Worm (Caenorhabditis elegans) whole organism, midembryonic: Measurements from ENCODE around the gene F55B12.2.

Experiments
- T22C8.4 ChIP-seq: fragments of 200-800 bp; sonication (Bioruptor generic); IDR thresholded peaks from 2 replicates; pipeline ENCODE4 v1.3.6; 2022; ENCODE audit warnings: missing genetic modification characterization, missing compliant biosample characterization
- cog-1 ChIP-seq: sonication (generic microtip); optimal IDR thresholded peaks from 2 replicates; lab custom pipeline; 2016; ENCODE audit warnings: missing genetic modification characterization, missing compliant biosample characterization
- flt-1 ChIP-seq: fragments of 200-800 bp; sonication (Bioruptor generic); IDR thresholded peaks from 2 replicates; pipeline ENCODE4 v1.3.6; 2022; ENCODE audit warnings: missing genetic modification characterization, missing compliant biosample characterization
- klf-2 ChIP-seq: fragments of 200-800 bp; sonication (Bioruptor generic); conservative IDR thresholded peaks from 2 replicates; pipeline ENCODE4 v1.3.6; 2022; ENCODE audit warnings: missing genetic modification reagents, missing genetic modification characterization, missing compliant biosample characterization
- med-1 ChIP-seq: sonication (generic microtip); optimal IDR thresholded peaks from 2 replicates; lab custom pipeline; 2017; ENCODE audit warnings: missing genetic modification characterization, mild to moderate bottlenecking, missing compliant biosample characterization, antibody characterized with exemption, missing genetic modification reagents; ENCODE audit not compliant: insufficient read depth
- ref-1 ChIP-seq: fragments of 200-800 bp; sonication (Bioruptor generic); conservative IDR thresholded peaks from 2 replicates; pipeline ENCODE4 v1.3.6; 2022; ENCODE audit warnings: missing genetic modification reagents, missing genetic modification characterization, missing compliant biosample characterization
- tab-1 ChIP-seq: fragments of 200-800 bp; sonication (Bioruptor generic); IDR thresholded peaks from 2 replicates; pipeline ENCODE4 v1.3.6; 2022; ENCODE audit warnings: missing genetic modification characterization, missing compliant biosample characterization
- ztf-23 ChIP-seq: fragments of 200-800 bp; sonication (Bioruptor generic); IDR thresholded peaks from 2 replicates; pipeline ENCODE4 v1.3.6; 2022; ENCODE audit warnings: missing genetic modification reagents, missing genetic modification characterization, missing compliant biosample characterization
- ztf-29 ChIP-seq: fragments of 200-800 bp; sonication (Bioruptor generic); IDR thresholded peaks from 2 replicates; pipeline ENCODE4 v1.3.6; 2022; ENCODE audit warnings: missing genetic modification reagents, missing genetic modification characterization, missing compliant biosample characterization

The F55B12.2 gene

DNA sequence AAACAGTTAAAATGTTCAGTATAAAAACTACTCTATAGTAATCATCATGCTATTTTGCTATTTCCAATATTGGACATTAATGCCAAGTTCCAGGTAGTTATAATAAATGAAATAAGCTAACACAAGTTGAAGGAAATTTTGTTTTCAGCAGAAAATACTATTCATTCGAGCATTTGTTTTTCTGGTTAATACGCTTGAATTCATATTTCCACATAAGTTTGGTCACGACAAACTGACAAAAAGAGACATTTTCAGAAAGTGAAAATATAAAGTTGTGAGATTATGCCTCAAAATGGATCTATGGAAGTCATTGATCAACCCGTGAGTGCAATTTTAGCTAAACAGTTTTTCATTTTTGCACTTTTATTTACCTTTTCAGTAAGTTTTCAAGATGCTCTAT lies 28.4 kb upstream of the F55B12.2 start, which contains the start of gene srx-131:
srx-131 (plus strand) TSS at position 301 of the 400 bp plus-strand sequence.
- TF ChIP-seq klf-2 (GFP tag; lab: Robert Waterston, UW) = no peak

- no peak for TF ChIP-seq flt-1 (GFP tag; lab: Robert Waterston, UW)
- no peak for TF ChIP-seq klf-2 (GFP tag; lab: Robert Waterston, UW)
- no peak for TF ChIP-seq ztf-23 (GFP tag; lab: Robert Waterston, UW)
- TF ChIP-seq ref-1 (GFP tag; lab: Robert Waterston, UW) = no peak
- TF ChIP-seq ztf-29 = no peak
- no peak for TF ChIP-seq tab-1
- no peak for TF ChIP-seq med-1
- TF ChIP-seq T22C8.4 = no peak
- no peak for TF ChIP-seq cog-1 (tag; lab: Kevin White, UChicago)
These were observed 26.4 kb upstream of the F55B12.2 start, which contains the start of gene srx-130 for ce11 chrV:13843147-13843546. Gene srx-130 (plus strand): TSS chrV:13843447.

DNA sequence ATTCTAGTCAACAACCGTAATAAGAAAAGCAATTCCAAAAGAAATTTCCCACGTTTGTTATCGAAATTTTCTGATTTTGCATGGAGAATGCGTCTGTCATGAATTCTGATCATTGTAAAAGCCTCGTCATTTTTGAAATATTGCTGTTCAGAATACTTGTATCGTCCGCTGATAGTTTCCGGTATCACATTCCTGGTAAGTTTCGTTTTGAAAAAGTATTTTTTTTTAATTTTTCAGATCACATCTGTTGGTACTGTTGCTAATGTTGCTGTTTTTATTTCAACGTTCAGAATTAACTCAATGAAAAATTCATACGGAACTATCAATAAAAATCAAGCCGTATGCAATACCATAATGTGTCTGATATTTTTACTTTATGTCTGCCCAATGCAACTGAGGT lies 24.1 kb upstream of the F55B12.2 start, which contains the start of gene srx-17:
srx-17 (plus strand) TSS at position 301 of the 400 bp plus-strand sequence.
- no peak for TF ChIP-seq med-1
- TF ChIP-seq ztf-29 = no peak
- no peak for TF ChIP-seq T22C8.4
- TF ChIP-seq cog-1 (tag; lab: Kevin White, UChicago) = no peak
- no peak for TF ChIP-seq flt-1 (GFP tag; lab: Robert Waterston, UW)
- TF ChIP-seq ref-1 (GFP tag; lab: Robert Waterston, UW) = no peak
- TF ChIP-seq ztf-23 (GFP tag; lab: Robert Waterston, UW) = no peak
- no peak for TF ChIP-seq tab-1
- TF ChIP-seq klf-2 (GFP tag; lab: Robert Waterston, UW) = no peak

DNA sequence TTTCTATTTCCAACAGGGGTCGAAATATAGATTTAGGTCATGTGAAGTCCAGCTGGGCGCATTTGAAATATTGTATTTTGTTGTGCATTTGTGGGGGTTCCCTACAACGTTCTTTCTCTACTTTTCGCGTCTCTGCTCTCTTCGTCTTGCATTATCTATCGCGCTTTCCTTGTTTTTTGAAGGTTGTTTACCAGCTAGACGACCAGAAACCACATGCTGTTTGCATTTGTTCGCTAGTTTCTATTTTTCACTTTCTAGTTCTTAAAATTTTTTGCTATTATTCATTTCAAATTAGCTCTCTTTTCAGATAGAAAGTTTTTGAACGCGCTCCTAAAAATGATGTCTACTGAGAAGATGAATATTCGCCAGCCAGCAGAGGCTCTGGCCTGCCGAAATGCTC lies 22.7 kb upstream of the F55B12.2 start, which contains the start of gene F55B12.10:
F55B12.10 (plus strand) TSS at position 301 of the 400 bp plus-strand sequence.
- TF ChIP-seq flt-1 (GFP tag; lab: Robert Waterston, UW) (no peak), med-1 (no peak), T22C8.4 (no peak), tab-1 (no peak), cog-1 (tag; lab: Kevin White, UChicago) (no peak), ztf-23 (GFP tag; lab: Robert Waterston, UW) (no peak), klf-2 (GFP tag; lab: Robert Waterston, UW) (no peak), ztf-29 (no peak), ref-1 (GFP tag; lab: Robert Waterston, UW) (no peak)

ce11 chrV:13837173-13837572 lies 20.4 kb upstream of the F55B12.2 start, which contains the start of gene srx-128:
Gene srx-128 (plus strand): TSS chrV:13837473.
- TF ChIP-seq med-1 (no peak), flt-1 (GFP tag; lab: Robert Waterston, UW) (no peak), ref-1 (GFP tag; lab: Robert Waterston, UW) (no peak), cog-1 (tag; lab: Kevin White, UChicago) (no peak)

DNA sequence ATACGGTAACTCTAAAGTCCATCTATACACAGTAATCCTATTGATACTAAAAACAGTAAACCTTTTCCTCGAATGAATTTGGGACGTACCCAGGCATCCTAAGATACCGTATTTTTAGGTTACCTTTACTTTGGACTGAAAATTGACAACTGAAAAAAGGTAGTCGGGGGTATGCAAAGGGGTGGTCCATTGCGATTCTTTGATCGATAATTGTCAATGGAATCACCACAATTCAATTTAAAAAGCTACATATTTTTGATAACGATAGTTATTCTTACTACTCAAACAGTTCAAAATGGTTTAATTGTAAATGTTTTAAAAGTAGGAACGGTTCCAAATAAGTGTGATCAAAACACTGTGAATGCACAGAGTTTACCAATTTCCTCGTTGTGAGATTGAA lies 17.2 kb upstream of the F55B12.2 start, which contains the start of gene srx-129:
srx-129 (plus strand) TSS at position 301 of the 400 bp plus-strand sequence.
- TF ChIP-seq ztf-23 (GFP tag; lab: Robert Waterston, UW) = no peak
- TF ChIP-seq tab-1 = no peak

DNA sequence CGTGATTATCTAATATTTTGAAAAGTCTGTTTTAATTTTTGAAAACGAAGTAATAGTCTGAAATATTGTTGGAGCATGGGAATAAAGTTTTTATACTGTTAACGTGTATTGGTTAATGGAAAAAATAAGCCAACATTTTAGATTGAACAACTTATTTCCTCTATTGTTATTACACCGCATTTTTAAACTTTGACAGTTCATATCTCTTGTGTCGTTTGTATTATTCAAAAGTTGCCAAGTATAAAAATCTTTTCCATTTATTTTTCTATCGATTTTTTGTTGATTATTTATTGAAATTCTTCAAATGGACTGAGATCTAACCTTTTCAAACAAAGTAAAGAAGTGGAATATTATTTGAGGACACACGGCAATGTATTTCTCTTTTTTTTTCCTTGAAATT lies 14.0 kb upstream of the F55B12.2 start, which contains the start of gene str-165:
str-165 (plus strand) TSS at position 301 of the 400 bp plus-strand sequence.
- TF ChIP-seq flt-1 (GFP tag; lab: Robert Waterston, UW) (no peak), cog-1 (tag; lab: Kevin White, UChicago) (no peak), ref-1 (GFP tag; lab: Robert Waterston, UW) (no peak), med-1 (no peak), T22C8.4 (no peak), ztf-29 (no peak), klf-2 (GFP tag; lab: Robert Waterston, UW) (no peak), ztf-23 (GFP tag; lab: Robert Waterston, UW) (no peak)

DNA sequence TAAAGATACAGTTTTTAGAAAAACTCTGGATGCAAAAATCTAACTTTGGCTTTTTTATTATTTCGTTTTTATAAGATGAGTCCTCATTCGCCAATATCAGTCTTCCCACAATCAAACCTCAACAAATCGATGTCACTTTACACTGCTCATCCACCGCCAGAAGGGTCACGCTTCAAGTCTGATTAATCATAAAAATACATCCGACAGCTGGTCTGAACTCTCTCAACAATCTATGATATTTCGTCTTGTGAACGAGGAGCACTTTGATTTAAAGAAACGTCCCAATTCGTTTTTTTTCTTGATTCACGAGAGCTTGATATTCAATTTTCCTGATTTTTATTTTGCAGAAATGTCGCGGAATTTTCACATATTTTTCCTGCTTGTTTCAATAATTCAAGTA lies 11.1 kb upstream of the F55B12.2 start, which contains the start of gene nrf-5:
nrf-5 (plus strand) TSS at position 348 of the 400 bp plus-strand sequence.
- TF ChIP-seq cog-1 (tag; lab: Kevin White, UChicago) = no peak

ce11 chrV:13822752-13823151 lies 6.0 kb upstream of the F55B12.2 start, which contains the start of gene hpo-31:
Gene hpo-31 (plus strand): TSS chrV:13823052.
- TF ChIP-seq ztf-23 (GFP tag; lab: Robert Waterston, UW) = no peak
- no peak for TF ChIP-seq klf-2 (GFP tag; lab: Robert Waterston, UW)
- TF ChIP-seq cog-1 (tag; lab: Kevin White, UChicago) = no peak
- no peak for TF ChIP-seq T22C8.4
- no peak for TF ChIP-seq tab-1
- TF ChIP-seq med-1 = no peak
- no peak for TF ChIP-seq ztf-29
- TF ChIP-seq ref-1 (GFP tag; lab: Robert Waterston, UW) = no peak

DNA sequence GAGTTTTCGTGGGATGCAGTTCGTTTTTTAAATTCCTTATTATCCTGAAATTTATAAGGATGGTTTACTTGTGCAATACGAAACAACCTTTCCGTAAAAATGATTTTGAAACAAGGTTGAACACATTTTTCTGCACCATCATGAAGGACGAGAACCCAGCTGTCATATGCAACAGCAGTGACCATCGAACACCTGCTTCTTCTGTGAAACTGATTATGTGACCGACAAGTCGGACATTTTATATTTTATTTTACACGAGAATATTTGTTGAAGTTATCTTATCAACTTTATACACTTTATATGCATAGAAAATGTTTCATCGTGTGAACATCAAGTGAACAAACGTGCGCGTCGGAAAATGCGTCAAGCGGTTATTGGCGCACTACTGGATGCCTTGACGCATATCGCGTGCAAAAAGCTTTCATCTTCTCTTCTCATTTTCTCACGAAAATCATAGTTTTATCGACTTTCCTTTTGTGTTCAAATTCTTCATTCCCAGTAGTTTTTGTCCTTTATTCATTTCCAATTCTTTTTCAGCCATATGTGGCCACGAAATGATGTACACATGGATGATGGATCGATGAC lies 2.1 kb upstream of the F55B12.2 start, which contains the start of gene sel-10:
sel-10 (plus strand) TSS at position 538 of the 585 bp plus-strand sequence.
- TF ChIP-seq cog-1 (tag; lab: Kevin White, UChicago) (peak; percentile 7), med-1 (no peak)

DNA sequence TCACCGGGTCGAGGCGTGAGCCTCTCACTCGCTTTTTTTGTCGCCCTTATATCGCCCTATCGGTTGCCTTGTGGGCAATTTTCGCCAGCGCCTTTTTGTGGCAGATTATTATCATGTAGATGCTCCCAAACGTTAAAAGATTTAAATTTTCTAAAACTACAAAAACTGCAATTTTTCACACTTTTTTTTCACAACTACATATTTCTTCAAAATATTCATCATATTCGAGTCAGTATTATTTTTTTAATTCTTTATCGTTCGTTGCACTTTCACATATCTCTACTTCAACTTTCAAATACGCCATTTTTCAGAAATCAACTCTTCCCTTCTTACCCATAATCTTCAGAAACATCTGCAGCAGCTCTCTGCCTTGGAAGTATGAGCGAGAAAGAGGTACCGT lies 3.8 kb downstream of the F55B12.2 start, which contains the start of gene ceh-24:
ceh-24 (plus strand) TSS at position 301 of the 400 bp plus-strand sequence.
- TF ChIP-seq tab-1 (no peak), flt-1 (GFP tag; lab: Robert Waterston, UW) (no peak), ref-1 (GFP tag; lab: Robert Waterston, UW) (no peak), ztf-29 (no peak), T22C8.4 (no peak), med-1 (no peak), ztf-23 (GFP tag; lab: Robert Waterston, UW) (no peak), cog-1 (tag; lab: Kevin White, UChicago) (no peak), klf-2 (GFP tag; lab: Robert Waterston, UW) (no peak)
